Fruit fly (Drosophila melanogaster): ENCODE data around the gene CCAP.

- TF ChIP-seq CG8159 (tag; optimal IDR thresholded peaks at IDR 0.05): no peak
- TF ChIP-seq rn (GFP tag; IDR thresholded peaks at IDR 0.05): no peak
- no peak for TF ChIP-seq CG4496 (GFP tag; IDR thresholded peaks at IDR 0.05)
- TF ChIP-seq CG9948 (tag; optimal IDR thresholded peaks at IDR 0.05): no peak
- no peak for TF ChIP-seq EcR (GFP tag; optimal IDR thresholded peaks at IDR 0.05)
- no peak for TF ChIP-seq CG14655 (GFP tag; optimal IDR thresholded peaks at IDR 0.05)
- no peak for TF ChIP-seq CG12605 (GFP tag; IDR thresholded peaks at IDR 0.05)
- TF ChIP-seq CG13204 (GFP tag; optimal IDR thresholded peaks at IDR 0.05): no peak
- TF ChIP-seq CG17806 (tag; optimal IDR thresholded peaks at IDR 0.05): no peak
- no peak for TF ChIP-seq CG15710 (tag; optimal IDR thresholded peaks at IDR 0.05)
Measured at dm6 chr3R:22717863-22718262, 16.0 kb upstream of the CCAP start.

Measured in whole organism, pupa.